Fruit fly (Drosophila melanogaster): ENCODE data around the gene CG34276.

Gene CG34276

DNA sequence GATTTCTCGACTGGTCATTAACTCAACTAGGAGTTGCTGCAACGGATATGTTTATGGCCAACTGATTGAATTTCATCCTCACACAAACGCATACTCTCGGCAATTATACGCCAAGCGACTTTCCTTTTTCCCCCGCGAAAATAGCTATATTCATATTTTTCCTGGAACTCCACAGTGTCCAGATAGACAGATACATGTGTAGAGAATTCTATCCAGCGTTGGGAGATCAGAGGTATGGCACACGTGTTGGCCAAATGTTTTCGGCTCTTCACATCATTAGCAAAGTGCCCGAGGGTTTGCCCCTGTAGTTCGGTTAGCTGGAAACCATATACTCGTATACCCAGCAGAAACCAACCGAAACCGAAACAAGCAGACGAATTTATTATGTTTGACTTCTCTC lies 3.7 kb upstream of the CG34276 start:
- TF ChIP-seq ttk (optimal IDR thresholded peaks at IDR 0.05), result no peak
- no peak for TF ChIP-seq Myc (optimal IDR thresholded peaks at IDR 0.05)
- no peak for TF ChIP-seq h (optimal IDR thresholded peaks at IDR 0.05)
- TF ChIP-seq psq (optimal IDR thresholded peaks at IDR 0.05), result no peak
- TF ChIP-seq insv (optimal IDR thresholded peaks at IDR 0.05), result no peak
- no peak for TF ChIP-seq Sin3A (optimal IDR thresholded peaks at IDR 0.05)

DNA sequence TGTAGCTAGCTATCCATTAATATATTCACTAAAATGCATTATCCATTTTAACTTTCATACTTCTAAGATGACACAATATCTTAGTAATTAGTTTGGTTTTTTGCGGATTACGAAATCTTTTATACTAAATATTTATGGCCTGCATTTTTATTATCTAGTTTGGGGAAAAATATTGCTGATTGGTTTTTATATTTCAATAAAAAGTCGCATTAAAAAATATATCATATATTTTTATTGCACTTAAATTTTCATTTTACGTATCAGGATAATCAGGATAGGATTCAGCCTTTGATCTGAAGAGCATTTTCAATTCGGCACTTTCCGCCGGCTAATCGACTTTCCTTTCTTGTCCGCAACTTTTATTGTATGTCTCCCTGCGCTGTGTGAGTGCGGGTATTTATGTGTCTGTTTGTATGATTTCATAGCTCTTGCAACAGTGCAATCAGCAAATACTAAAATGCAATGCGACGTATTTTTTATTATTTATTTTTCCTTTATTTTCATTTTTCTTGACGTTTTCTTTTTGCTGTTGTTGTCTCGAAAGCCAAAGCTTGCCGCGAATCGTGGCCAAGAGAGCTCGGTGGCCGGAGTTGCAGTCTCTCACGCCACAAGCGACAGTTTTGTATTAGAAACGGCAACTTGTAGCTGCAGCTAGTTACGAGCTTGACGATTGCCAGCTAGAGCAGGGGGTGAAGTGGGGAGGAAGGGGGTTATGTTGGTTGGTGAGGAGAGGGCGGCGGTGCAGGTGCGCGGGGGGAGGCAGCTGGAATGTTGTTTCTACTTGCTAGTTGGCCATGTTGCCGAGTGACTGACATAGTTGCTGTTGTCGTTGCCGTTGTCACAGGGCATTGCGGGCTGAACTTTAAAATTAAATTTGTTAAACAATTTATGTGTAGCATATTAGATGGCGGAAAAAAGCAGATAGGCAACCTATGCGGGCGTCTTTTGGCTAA lies 2.5 kb upstream of the CG34276 start:
- no peak for TF ChIP-seq psq (optimal IDR thresholded peaks at IDR 0.05)
- TF ChIP-seq insv (optimal IDR thresholded peaks at IDR 0.05), result no peak
- TF ChIP-seq Myc (optimal IDR thresholded peaks at IDR 0.05), result no peak

DNA sequence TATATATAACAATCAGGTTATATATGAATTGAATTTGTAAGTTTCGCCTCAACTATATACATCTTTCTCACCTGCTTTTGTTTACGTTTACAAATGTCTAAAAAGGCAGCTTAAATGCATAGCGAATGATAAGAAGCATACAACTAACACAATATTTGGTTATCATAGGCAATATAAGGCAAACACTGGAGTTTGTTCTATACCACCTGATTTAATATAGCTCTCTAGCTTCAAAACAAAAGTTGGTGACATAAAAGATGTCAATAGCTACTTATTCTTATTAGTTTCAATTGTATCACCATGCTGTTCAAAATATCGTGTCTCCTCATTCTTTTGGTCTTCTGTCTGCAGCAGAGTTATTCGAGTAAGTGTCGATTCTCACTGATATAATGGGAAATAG lies 510 bp downstream of the CG34276 start:
- TF ChIP-seq ttk (optimal IDR thresholded peaks at IDR 0.05), result no peak
- TF ChIP-seq Sin3A (optimal IDR thresholded peaks at IDR 0.05), result no peak
- TF ChIP-seq Myc (optimal IDR thresholded peaks at IDR 0.05), result no peak
- TF ChIP-seq h (optimal IDR thresholded peaks at IDR 0.05), result no peak
- TF ChIP-seq insv (optimal IDR thresholded peaks at IDR 0.05), result no peak
- no peak for TF ChIP-seq psq (optimal IDR thresholded peaks at IDR 0.05)

DNA sequence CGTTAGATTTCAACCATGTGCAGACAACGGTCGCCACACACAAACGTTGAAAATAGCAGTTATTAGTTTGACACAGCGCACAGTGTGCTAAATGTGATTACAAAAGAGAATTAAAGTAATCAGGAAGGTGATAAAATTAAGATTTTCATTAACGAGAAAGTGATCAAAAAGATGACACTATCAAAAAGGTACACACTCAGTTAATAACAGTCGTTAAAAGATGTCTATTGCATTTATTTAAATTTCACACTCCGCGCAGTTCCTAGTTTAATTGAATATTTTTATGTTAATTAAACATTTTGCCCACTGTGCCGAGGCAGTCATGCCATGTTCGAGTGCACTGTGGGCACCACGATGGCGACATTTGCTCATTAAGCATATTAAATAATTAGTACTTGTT lies 1.7 kb downstream of the CG34276 start:
- TF ChIP-seq ttk (optimal IDR thresholded peaks at IDR 0.05) (no peak), insv (optimal IDR thresholded peaks at IDR 0.05) (no peak), Myc (optimal IDR thresholded peaks at IDR 0.05) (no peak), Sin3A (optimal IDR thresholded peaks at IDR 0.05) (no peak), psq (optimal IDR thresholded peaks at IDR 0.05) (no peak), h (optimal IDR thresholded peaks at IDR 0.05) (no peak)

DNA sequence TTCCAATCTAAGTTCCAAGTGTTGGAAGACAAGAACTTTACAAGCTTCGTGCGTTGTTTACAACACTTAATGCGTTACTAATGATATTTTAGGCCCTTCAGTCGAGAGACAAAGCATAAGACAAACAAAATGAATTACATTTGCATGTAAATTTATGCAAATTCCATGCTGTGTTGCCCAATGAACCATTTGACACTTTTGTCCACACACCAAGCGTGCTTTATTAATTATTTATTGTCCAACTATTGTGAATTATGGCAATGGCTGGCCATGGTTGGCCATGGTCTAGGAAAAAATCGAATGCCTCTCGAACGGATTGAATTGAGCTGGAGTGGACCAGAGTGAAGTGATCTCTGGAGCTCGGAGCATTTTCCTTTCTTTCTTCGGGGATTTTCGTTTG lies 2.7 kb downstream of the CG34276 start:
- TF ChIP-seq h (optimal IDR thresholded peaks at IDR 0.05), result no peak
- no peak for TF ChIP-seq Myc (optimal IDR thresholded peaks at IDR 0.05)
- TF ChIP-seq psq (optimal IDR thresholded peaks at IDR 0.05), result no peak
- no peak for TF ChIP-seq ttk (optimal IDR thresholded peaks at IDR 0.05)

DNA sequence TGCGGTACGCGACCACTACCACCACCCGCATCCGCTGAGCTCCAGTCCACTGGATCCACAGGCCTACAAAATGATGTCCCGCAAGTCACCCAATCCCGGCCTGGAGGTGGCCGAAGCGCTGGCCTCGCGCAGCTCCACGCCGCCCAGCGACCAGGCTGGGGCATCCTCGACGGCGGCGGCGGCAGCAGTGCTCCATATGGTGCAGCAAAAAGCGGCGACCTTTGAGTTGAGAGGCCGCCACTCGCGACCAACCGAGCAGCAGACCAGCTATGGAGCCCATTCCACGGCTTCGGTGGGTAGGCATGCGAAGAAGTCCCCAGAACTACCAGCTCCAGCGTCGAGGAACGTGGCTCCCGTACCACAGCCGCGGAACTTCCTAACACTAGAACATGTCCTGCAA lies 4.6 kb downstream of the CG34276 start:
- TF ChIP-seq Myc (optimal IDR thresholded peaks at IDR 0.05), result no peak
- TF ChIP-seq Sin3A (optimal IDR thresholded peaks at IDR 0.05), result no peak
- TF ChIP-seq ttk (optimal IDR thresholded peaks at IDR 0.05), result no peak
- no peak for TF ChIP-seq insv (optimal IDR thresholded peaks at IDR 0.05)
- TF ChIP-seq psq (optimal IDR thresholded peaks at IDR 0.05), result no peak
- no peak for TF ChIP-seq h (optimal IDR thresholded peaks at IDR 0.05)

DNA sequence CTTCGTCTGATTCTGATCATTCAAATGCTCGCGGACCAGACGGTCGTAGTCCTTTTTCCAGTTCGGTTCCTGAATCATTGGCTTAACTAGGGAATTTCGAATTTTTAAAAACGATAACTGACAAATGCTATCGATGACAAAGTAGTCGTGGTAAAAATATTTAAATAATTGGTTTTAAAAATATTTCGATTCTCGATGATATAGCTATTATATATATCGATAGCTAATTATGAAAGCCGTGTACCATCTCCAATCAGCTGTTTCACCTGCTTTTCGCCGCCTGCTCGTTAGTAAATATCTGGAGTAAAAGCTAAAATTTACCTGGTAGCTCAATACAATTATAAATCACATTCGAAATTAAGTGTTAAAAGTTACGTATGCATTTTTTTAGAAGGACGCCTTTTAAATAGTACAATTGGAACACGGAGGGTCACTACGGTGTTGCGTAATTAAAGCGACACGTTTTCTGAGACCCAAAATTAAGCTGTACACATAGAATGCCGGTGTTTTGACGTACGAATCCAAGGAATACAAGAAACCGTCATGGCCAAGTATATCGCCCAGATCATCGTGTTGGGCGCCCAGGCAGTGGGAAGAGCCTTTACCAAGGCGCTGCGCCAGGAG lies 8.3 kb downstream of the CG34276 start, which contains the start of the genes CG5478 and blp:
Gene CG5478, minus strand, starts transcription at position 126 of the 624 bp plus-strand sequence.
Gene blp, plus strand, starts transcription at position 239 of the 624 bp plus-strand sequence.
- no peak for TF ChIP-seq insv (optimal IDR thresholded peaks at IDR 0.05)
- no peak for TF ChIP-seq Sin3A (optimal IDR thresholded peaks at IDR 0.05)
- TF ChIP-seq ttk (optimal IDR thresholded peaks at IDR 0.05), result no peak
- no peak for TF ChIP-seq Myc (optimal IDR thresholded peaks at IDR 0.05)
- TF ChIP-seq psq (optimal IDR thresholded peaks at IDR 0.05), result no peak
- TF ChIP-seq h (optimal IDR thresholded peaks at IDR 0.05), result no peak

DNA sequence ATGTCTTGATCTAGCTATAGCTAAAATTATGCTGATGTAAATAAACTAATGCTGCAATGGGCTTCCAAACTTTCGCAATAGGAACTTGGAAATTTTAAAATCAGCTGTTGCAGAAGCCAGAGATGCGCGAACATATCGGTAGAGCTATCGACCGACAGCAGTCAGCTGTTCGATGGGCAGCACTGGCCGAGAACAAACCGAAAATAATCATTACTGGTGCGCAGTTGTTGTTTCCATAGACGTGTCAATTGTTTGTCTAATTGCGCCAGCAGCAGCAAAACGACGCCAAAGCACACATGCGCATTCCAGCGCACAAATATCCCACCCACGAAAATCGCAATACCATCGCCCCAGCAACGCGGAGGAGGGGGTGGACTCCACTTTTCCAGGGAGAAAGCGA lies 9.5 kb downstream of the CG34276 start, which contains the start of gene Sap47:
Gene Sap47, plus strand, starts transcription at position 149 of the 400 bp plus-strand sequence.
- TF ChIP-seq h (optimal IDR thresholded peaks at IDR 0.05), result no peak
- no peak for TF ChIP-seq psq (optimal IDR thresholded peaks at IDR 0.05)
- no peak for TF ChIP-seq Myc (optimal IDR thresholded peaks at IDR 0.05)
- no peak for TF ChIP-seq ttk (optimal IDR thresholded peaks at IDR 0.05)
- TF ChIP-seq insv (optimal IDR thresholded peaks at IDR 0.05), result no peak
- TF ChIP-seq Sin3A (optimal IDR thresholded peaks at IDR 0.05), result no peak

DNA sequence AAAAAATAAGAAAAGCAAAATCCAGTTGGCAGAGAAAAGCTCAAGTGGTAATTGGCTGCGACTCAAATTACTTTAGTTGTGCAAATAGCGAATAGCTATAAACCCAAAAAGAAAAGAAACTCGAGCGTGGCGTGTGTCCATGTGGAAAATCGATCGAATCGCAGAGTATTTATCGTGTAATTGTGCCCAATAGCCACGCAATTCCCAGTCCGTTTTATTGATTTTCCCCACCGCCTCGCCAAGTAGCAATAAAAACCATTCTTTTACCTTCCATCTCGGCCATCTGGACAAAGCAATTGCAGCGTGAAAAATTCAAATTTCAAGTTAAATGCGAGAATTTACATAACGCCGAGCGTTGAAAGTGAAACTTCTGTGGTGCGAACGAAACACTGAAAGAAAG lies 10.1 kb downstream of the CG34276 start:
- TF ChIP-seq Myc (optimal IDR thresholded peaks at IDR 0.05) (no peak), h (optimal IDR thresholded peaks at IDR 0.05) (no peak), insv (optimal IDR thresholded peaks at IDR 0.05) (no peak), psq (optimal IDR thresholded peaks at IDR 0.05) (no peak), Sin3A (optimal IDR thresholded peaks at IDR 0.05) (no peak), ttk (optimal IDR thresholded peaks at IDR 0.05) (no peak)

DNA sequence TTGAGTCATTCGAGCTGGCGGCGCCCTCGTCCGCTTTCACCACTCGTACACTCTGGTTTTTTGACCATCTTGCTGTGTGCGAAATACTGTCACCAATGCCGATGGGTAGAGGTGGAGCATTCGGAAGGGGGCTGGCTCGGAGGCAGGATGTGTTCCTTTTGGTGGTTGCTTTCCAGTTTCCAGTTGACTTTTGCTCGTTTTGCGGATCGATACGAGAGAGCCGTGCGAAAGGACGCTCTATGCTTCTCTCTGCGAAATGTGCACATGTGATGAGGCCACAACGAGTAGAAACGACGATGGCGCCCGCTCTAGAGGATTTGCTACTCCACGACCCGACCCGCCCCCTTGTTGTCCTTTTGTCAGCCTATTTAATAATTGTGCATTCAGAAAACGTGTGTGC lies 12.3 kb downstream of the CG34276 start:
- TF ChIP-seq Myc (optimal IDR thresholded peaks at IDR 0.05), result no peak
- TF ChIP-seq psq (optimal IDR thresholded peaks at IDR 0.05), result no peak
- TF ChIP-seq Sin3A (optimal IDR thresholded peaks at IDR 0.05), result no peak
- no peak for TF ChIP-seq h (optimal IDR thresholded peaks at IDR 0.05)
- TF ChIP-seq ttk (optimal IDR thresholded peaks at IDR 0.05), result no peak
- TF ChIP-seq insv (optimal IDR thresholded peaks at IDR 0.05), result no peak

DNA sequence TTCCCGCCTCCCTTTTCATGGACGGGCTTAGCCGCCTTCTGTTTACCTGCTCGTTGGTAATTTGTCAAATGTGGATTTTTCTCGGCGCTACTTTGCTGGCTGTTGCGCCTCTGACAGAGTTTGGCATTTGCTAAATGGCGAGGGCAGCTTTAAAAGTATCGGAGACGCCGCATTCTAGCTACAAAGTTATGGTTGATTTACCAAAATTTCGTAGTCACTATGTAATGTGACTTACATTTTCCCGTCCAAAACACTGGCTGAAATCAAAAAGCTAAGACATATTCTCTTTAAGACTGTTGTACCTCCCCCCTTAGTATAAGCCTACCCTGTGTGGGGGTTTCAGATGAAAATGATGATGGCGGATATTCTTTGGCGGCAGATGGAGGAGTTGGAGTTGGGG lies 22.2 kb downstream of the CG34276 start:
- no peak for TF ChIP-seq ttk (optimal IDR thresholded peaks at IDR 0.05)
- no peak for TF ChIP-seq Myc (optimal IDR thresholded peaks at IDR 0.05)
- no peak for TF ChIP-seq psq (optimal IDR thresholded peaks at IDR 0.05)
- no peak for TF ChIP-seq insv (optimal IDR thresholded peaks at IDR 0.05)
- no peak for TF ChIP-seq h (optimal IDR thresholded peaks at IDR 0.05)

DNA sequence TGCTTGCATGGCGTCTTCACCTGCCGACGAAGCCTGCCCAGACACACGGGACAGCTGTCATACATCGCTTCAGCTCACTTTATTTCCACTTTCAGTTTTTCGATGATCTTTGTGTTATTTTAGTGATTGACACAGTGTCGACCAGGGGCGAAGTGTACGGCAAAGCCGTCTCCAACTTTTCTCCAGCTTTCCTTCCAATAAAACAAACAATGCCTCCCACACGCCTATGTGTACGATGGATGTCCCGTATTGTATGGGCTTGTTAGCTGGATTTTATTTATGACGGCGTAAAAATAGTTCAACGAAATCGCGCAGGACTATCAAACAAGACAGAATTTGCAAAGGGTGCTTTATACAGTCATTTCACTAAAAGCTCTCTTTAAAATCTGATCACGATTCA lies 25.4 kb downstream of the CG34276 start, which contains the start of the genes CG31088 and CG46383:
Gene CG31088, minus strand, starts transcription at position 101 of the 400 bp plus-strand sequence.
Gene CG46383, minus strand, starts transcription at position 101 of the 400 bp plus-strand sequence.
- TF ChIP-seq h (optimal IDR thresholded peaks at IDR 0.05) (no peak), insv (optimal IDR thresholded peaks at IDR 0.05) (no peak), ttk (optimal IDR thresholded peaks at IDR 0.05) (no peak), Sin3A (optimal IDR thresholded peaks at IDR 0.05) (no peak), psq (optimal IDR thresholded peaks at IDR 0.05) (no peak), Myc (optimal IDR thresholded peaks at IDR 0.05) (no peak)
